Fruit fly (Drosophila melanogaster) whole organism, embryonic: ENCODE data around the gene mof.
A peak's percentile ranks its signal among the peaks of the same experiment; 100 is the strongest.

Source experiments
- Awh ChIP-seq: fragments of 200-800 bp; sonication (Bioruptor generic); IDR thresholded peaks from 2 replicates; pipeline ENCODE4, ENCODE4 v1.3.6; 2022; ENCODE audit warnings: missing biosample characterization, missing genetic modification characterization
- Bdp1 ChIP-seq: fragments of 200-800 bp; sonication (Bioruptor generic); optimal IDR thresholded peaks from 3 replicates; lab custom pipeline; 2016; ENCODE audit warnings: missing biosample characterization, missing genetic modification characterization
- BtbVII ChIP-seq: fragments of 200-800 bp; sonication (Bioruptor generic); optimal IDR thresholded peaks from 3 replicates; lab custom pipeline; 2017; ENCODE audit warnings: missing biosample characterization, mild to moderate bottlenecking, missing genetic modification characterization
- CG12391 ChIP-seq: fragments of 200-800 bp; sonication (Bioruptor generic); optimal IDR thresholded peaks from 3 replicates; lab custom pipeline; 2018; ENCODE audit warnings: missing biosample characterization, mild to moderate bottlenecking, missing genetic modification characterization, moderate library complexity
- CG12942 ChIP-seq: fragments of 200-800 bp; sonication (Bioruptor generic); optimal IDR thresholded peaks from 3 replicates; lab custom pipeline; 2016; ENCODE audit warnings: missing biosample characterization, missing genetic modification characterization
- CG13287 ChIP-seq: fragments of 200-800 bp; sonication (Bioruptor generic); IDR thresholded peaks from 2 replicates; pipeline ENCODE4 v1.3.6; 2022; ENCODE audit warnings: missing biosample characterization, missing genetic modification characterization; ENCODE audit not compliant: partially characterized antibody
- CG13424 ChIP-seq: fragments of 200-800 bp; sonication (Bioruptor generic); optimal IDR thresholded peaks from 2 replicates; lab custom pipeline; 2019; ENCODE audit warnings: missing biosample characterization, mild to moderate bottlenecking, missing genetic modification characterization, moderate library complexity
- CG13624 ChIP-seq: fragments of 200-800 bp; sonication (Bioruptor generic); optimal IDR thresholded peaks from 2 replicates; lab custom pipeline; 2016; ENCODE audit warnings: missing biosample characterization, missing genetic modification characterization
- CG14965 ChIP-seq: fragments of 200-800 bp; sonication (Bioruptor generic); optimal IDR thresholded peaks from 2 replicates; lab custom pipeline; 2016; ENCODE audit warnings: missing biosample characterization, missing genetic modification characterization, borderline replicate concordance
- CG18599 ChIP-seq: fragments of 200-800 bp; sonication (Bioruptor generic); optimal IDR thresholded peaks from 3 replicates; lab custom pipeline; 2017; ENCODE audit warnings: missing biosample characterization, missing genetic modification characterization, mild to moderate bottlenecking, moderate library complexity, missing genetic modification reagents
- CG18764 ChIP-seq: fragments of 200-800 bp; sonication (Bioruptor generic); optimal IDR thresholded peaks from 3 replicates; lab custom pipeline; 2016; ENCODE audit warnings: missing biosample characterization, missing genetic modification characterization
- CG32767 ChIP-seq: fragments of 200-800 bp; sonication (Bioruptor generic); IDR thresholded peaks from 2 replicates; pipeline ENCODE4 v1.3.6; 2022; ENCODE audit warnings: missing biosample characterization, missing genetic modification characterization
- CG43689 ChIP-seq: fragments of 200-800 bp; sonication (Bioruptor generic); IDR thresholded peaks from 2 replicates; pipeline ENCODE4 v1.3.6; 2022; ENCODE audit warnings: missing biosample characterization, missing genetic modification characterization
- CG6683 ChIP-seq: fragments of 200-800 bp; sonication (Bioruptor generic); optimal IDR thresholded peaks from 2 replicates; lab custom pipeline; 2017; ENCODE audit warnings: missing biosample characterization, mild to moderate bottlenecking, missing genetic modification characterization, missing genetic modification reagents
- CG7357 ChIP-seq: fragments of 200-800 bp; sonication (Bioruptor generic); IDR thresholded peaks from 3 replicates; pipeline ENCODE4 v1.3.6; 2022; ENCODE audit warnings: missing biosample characterization, missing genetic modification characterization
- CG7839 ChIP-seq: fragments of 200-800 bp; sonication (Bioruptor generic); optimal IDR thresholded peaks from 3 replicates; lab custom pipeline; 2018; ENCODE audit warnings: missing biosample characterization, mild to moderate bottlenecking, missing genetic modification characterization, moderate library complexity
- CG8281 ChIP-seq: fragments of 200-800 bp; sonication (Bioruptor generic); optimal IDR thresholded peaks from 2 replicates; lab custom pipeline; 2018; ENCODE audit warnings: missing biosample characterization, mild to moderate bottlenecking, missing genetic modification characterization, moderate library complexity
- CG8290 ChIP-seq, 3 experiments: fragments of 200-800 bp; sonication (Bioruptor generic); optimal IDR thresholded peaks; 2 replicates each; lab custom pipeline; 2016 to 2019; ENCODE audit warnings: missing biosample characterization in 3 of 3, missing genetic modification characterization in 3 of 3, mild to moderate bottlenecking in 2 of 3, moderate library complexity in 1 of 3
- CG8388 ChIP-seq: fragments of 200-800 bp; sonication (Bioruptor generic); optimal IDR thresholded peaks from 2 replicates; lab custom pipeline; 2019; ENCODE audit warnings: missing biosample characterization, mild to moderate bottlenecking, missing genetic modification characterization, moderate library complexity
- CG8478 ChIP-seq: fragments of >200 bp; optimal IDR thresholded peaks from 2 replicates; lab custom pipeline; 2018
- CG9215 ChIP-seq: fragments of 200-800 bp; sonication (Bioruptor generic); IDR thresholded peaks from 2 replicates; pipeline ENCODE4 v1.3.6; 2022; ENCODE audit warnings: missing biosample characterization, missing genetic modification characterization
- Dad ChIP-seq: fragments of 200-800 bp; sonication (Bioruptor generic); optimal IDR thresholded peaks from 3 replicates; lab custom pipeline; 2016; ENCODE audit warnings: missing biosample characterization, missing genetic modification characterization
- Dip2 ChIP-seq: fragments of 200-800 bp; sonication (Bioruptor generic); IDR thresholded peaks from 2 replicates; pipeline ENCODE4 v1.3.6; 2022; ENCODE audit warnings: missing biosample characterization, missing genetic modification characterization
- Doc3 ChIP-seq: fragments of 200-800 bp; sonication (Bioruptor generic); IDR thresholded peaks from 3 replicates; pipeline ENCODE4 v1.3.6; 2022; ENCODE audit warnings: missing biosample characterization, missing genetic modification characterization; ENCODE audit not compliant: partially characterized antibody
- Drgx ChIP-seq: fragments of 200-800 bp; sonication (Bioruptor generic); IDR thresholded peaks from 2 replicates; pipeline ENCODE4 v1.3.6; 2022; ENCODE audit warnings: missing biosample characterization, missing genetic modification characterization
- E2f1 ChIP-seq: fragments of 200-800 bp; sonication (Bioruptor generic); IDR thresholded peaks from 2 replicates; pipeline ENCODE4 v1.3.6; 2022; ENCODE audit warnings: missing biosample characterization, missing genetic modification characterization
- Fer1 ChIP-seq: fragments of 200-800 bp; sonication (Bioruptor generic); optimal IDR thresholded peaks from 2 replicates; lab custom pipeline; 2017; ENCODE audit warnings: missing biosample characterization, mild to moderate bottlenecking, missing genetic modification characterization
- Fer2 ChIP-seq: fragments of 200-800 bp; sonication (Bioruptor generic); optimal IDR thresholded peaks from 2 replicates; lab custom pipeline; 2018; ENCODE audit warnings: missing biosample characterization, mild to moderate bottlenecking, missing genetic modification characterization, moderate library complexity
- Hmr ChIP-seq: fragments of 200-800 bp; sonication (Bioruptor generic); optimal IDR thresholded peaks from 3 replicates; lab custom pipeline; 2017; ENCODE audit warnings: mild to moderate bottlenecking, missing biosample characterization, missing genetic modification reagents, missing genetic modification characterization
- Hmx ChIP-seq: fragments of 200-800 bp; sonication (Bioruptor generic); optimal IDR thresholded peaks from 2 replicates; lab custom pipeline; 2016; ENCODE audit warnings: missing biosample characterization, missing genetic modification characterization
- Optix ChIP-seq: fragments of 200-800 bp; sonication (Bioruptor generic); IDR thresholded peaks from 3 replicates; pipeline ENCODE4 v1.3.6; 2022; ENCODE audit warnings: missing biosample characterization, missing genetic modification characterization
- Rx ChIP-seq: fragments of 200-800 bp; sonication (Bioruptor generic); IDR thresholded peaks from 2 replicates; pipeline ENCODE4 v1.3.6; 2022; ENCODE audit warnings: missing biosample characterization, missing genetic modification characterization
- Scr ChIP-seq: fragments of 200-800 bp; sonication (Bioruptor generic); IDR thresholded peaks from 2 replicates; pipeline ENCODE4 v1.3.6; 2022; ENCODE audit warnings: missing biosample characterization, missing genetic modification characterization; ENCODE audit not compliant: partially characterized antibody
- Tbp ChIP-seq: fragments of >200 bp; optimal IDR thresholded peaks from 2 replicates; lab custom pipeline; 2018; ENCODE audit warnings: missing biosample characterization, missing genetic modification characterization
- Trl ChIP-seq, 3 experiments: fragments of >200 bp in 2 of 3; fragments of 200-800 bp in 1 of 3; sonication (Bioruptor generic) in 1 of 3; optimal IDR thresholded peaks; 2 replicates in 1 of 3; 3 replicates in 2 of 3; lab custom pipeline; 2016 to 2017; ENCODE audit warnings: missing biosample characterization in 1 of 3, missing genetic modification characterization in 1 of 3
- ab ChIP-seq: fragments of 200-800 bp; sonication (Bioruptor generic); optimal IDR thresholded peaks from 2 replicates; lab custom pipeline; 2016; ENCODE audit warnings: missing biosample characterization, missing genetic modification characterization
- aop ChIP-seq: fragments of 200-800 bp; sonication (Bioruptor generic); IDR thresholded peaks from 2 replicates; pipeline ENCODE4 v1.3.6; 2022; ENCODE audit warnings: missing biosample characterization, missing genetic modification characterization
- ap ChIP-seq: fragments of 200-800 bp; sonication (Bioruptor generic); IDR thresholded peaks from 2 replicates; pipeline ENCODE4 v1.3.6; 2022; ENCODE audit warnings: missing biosample characterization, missing genetic modification characterization
- cad ChIP-seq: fragments of >200 bp; optimal IDR thresholded peaks from 2 replicates; lab custom pipeline; 2017; ENCODE audit warnings: missing biosample characterization, missing genetic modification characterization
- chinmo ChIP-seq: fragments of 200-800 bp; sonication (Bioruptor generic); IDR thresholded peaks from 4 replicates; pipeline ENCODE4 v1.3.6; 2022; ENCODE audit warnings: missing biosample characterization, missing genetic modification characterization; ENCODE audit not compliant: partially characterized antibody
- chn ChIP-seq: fragments of 200-800 bp; sonication (Bioruptor generic); optimal IDR thresholded peaks from 2 replicates; lab custom pipeline; 2016; ENCODE audit warnings: missing biosample characterization, missing genetic modification characterization
- ewg ChIP-seq: fragments of 200-800 bp; sonication (Bioruptor generic); optimal IDR thresholded peaks from 3 replicates; lab custom pipeline; 2017; ENCODE audit warnings: mild to moderate bottlenecking, missing biosample characterization, missing genetic modification reagents, missing genetic modification characterization
- gcm ChIP-seq: fragments of 200-800 bp; sonication (Bioruptor generic); optimal IDR thresholded peaks from 2 replicates; lab custom pipeline; 2019; ENCODE audit warnings: missing biosample characterization, mild to moderate bottlenecking, missing genetic modification characterization, moderate library complexity
- insv ChIP-seq, 2 experiments: fragments of 200-800 bp; sonication (Bioruptor generic); optimal IDR thresholded peaks; 3 replicates each; lab custom pipeline; 2016 to 2018; ENCODE audit warnings: missing biosample characterization in 2 of 2, missing genetic modification characterization in 2 of 2
- jigr1 ChIP-seq: fragments of 200-800 bp; sonication (Bioruptor generic); IDR thresholded peaks from 3 replicates; pipeline ENCODE4 v1.3.6; 2022; ENCODE audit warnings: missing biosample characterization, missing genetic modification characterization
- phol ChIP-seq: fragments of 200-800 bp; sonication (Bioruptor generic); optimal IDR thresholded peaks from 3 replicates; lab custom pipeline; 2018; ENCODE audit warnings: missing biosample characterization, mild to moderate bottlenecking, missing genetic modification characterization, moderate library complexity
- tll ChIP-seq, 2 experiments: fragments of 200-800 bp in 1 of 2; fragments of >200 bp in 1 of 2; sonication (Bioruptor generic) in 1 of 2; optimal IDR thresholded peaks; 2 replicates each; lab custom pipeline; 2017 to 2019; ENCODE audit warnings: missing biosample characterization in 2 of 2, missing genetic modification characterization in 2 of 2, mild to moderate bottlenecking in 1 of 2, moderate library complexity in 1 of 2
- zfh1 ChIP-seq: fragments of 200-800 bp; sonication (Bioruptor generic); IDR thresholded peaks from 3 replicates; pipeline ENCODE4 v1.3.6; 2022; ENCODE audit warnings: missing biosample characterization, missing genetic modification characterization

mof gene

DNA sequence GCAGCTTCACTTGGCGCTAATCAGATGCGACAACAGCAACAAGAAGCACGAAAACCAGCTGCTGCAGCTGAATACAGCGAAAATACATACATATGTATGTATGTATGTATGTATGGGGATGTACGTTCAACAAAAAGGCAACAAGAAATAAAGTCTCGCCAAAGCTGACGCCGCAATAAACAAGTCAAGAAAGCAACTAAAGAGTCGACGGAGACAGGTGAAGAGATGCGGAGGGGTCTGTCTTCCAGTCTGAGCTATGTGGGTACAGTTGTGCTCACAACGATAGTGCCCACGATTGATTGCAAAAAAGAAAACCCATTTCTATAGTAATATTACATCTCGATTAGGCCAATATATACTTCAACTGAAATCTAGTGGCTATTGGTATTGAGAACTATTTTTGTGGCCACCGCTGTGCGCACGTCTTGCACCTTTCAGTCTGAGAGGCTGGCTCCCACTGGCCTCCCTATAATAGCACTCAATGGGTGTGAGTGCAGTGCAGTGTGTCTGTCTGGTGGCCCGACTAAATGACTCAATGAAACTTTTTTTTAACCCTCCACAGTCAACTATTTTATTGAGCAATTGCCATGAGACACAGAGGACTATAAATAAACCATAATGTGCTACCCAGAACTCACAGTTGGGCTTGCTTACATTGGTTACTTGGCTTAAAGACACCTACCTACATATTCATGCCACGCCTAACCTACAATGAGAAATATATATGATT is 19.3 kb upstream of the mof start (continued):
- peak; percentile 80 for TF ChIP-seq CG13624 (GFP tag; lab: Kevin White, UChicago)
- peak; percentile 82 for TF ChIP-seq CG18764 (GFP tag; lab: Kevin White, UChicago)
- peak; percentile 89 for TF ChIP-seq CG8388 (GFP tag; lab: Kevin White, UChicago)
- peak; percentile 87 for TF ChIP-seq CG18599 (GFP tag; lab: Kevin White, UChicago)
- TF ChIP-seq CG13424 (tag; lab: Kevin White, UChicago), result peak; percentile 82
- TF ChIP-seq CG8290 (GFP tag; optimal IDR thresholded peaks at IDR 0.05; lab: Kevin White, UChicago), result peak; percentile 78
- peak; percentile 56 to 93 for TF ChIP-seq CG8290 (tag; optimal IDR thresholded peaks at IDR 0.05; lab: Kevin White, UChicago)
- no peak for TF ChIP-seq chinmo (GFP tag; lab: Robert Waterston, UW)
- TF ChIP-seq zfh1, result peak; percentile 96
- peak; percentile 95 for TF ChIP-seq Optix
- peak; percentile 45; the same call in 1 of the 2 replicates for TF ChIP-seq CG43689
- peak; percentile 88 for TF ChIP-seq ewg
- TF ChIP-seq Dad (GFP tag; lab: Kevin White, UChicago), result peak; percentile 78
- peak; percentile 92 for TF ChIP-seq Rx (GFP tag; lab: Robert Waterston, UW)
- TF ChIP-seq ab (GFP tag; lab: Kevin White, UChicago), result peak; percentile 71
- peak; percentile 82 for TF ChIP-seq BtbVII (GFP tag; lab: Kevin White, UChicago)
- no peak for TF ChIP-seq Tbp (GFP tag; lab: Kevin White, UChicago)
- TF ChIP-seq CG9215 (GFP tag; lab: Robert Waterston, UW), result peak; percentile 67
- peak; percentile 88 for TF ChIP-seq CG12391 (tag; lab: Kevin White, UChicago)
- TF ChIP-seq Scr (GFP tag; lab: Robert Waterston, UW), result no peak
- TF ChIP-seq ap, result peak; percentile 94
- peak; percentile 81; the same call in 1 of the 2 replicates for TF ChIP-seq aop (GFP tag; lab: Robert Waterston, UW)
- peak; percentile 84 for TF ChIP-seq CG32767
- no peak for TF ChIP-seq CG13287
- TF ChIP-seq Hmr (GFP tag; lab: Kevin White, UChicago), result peak; percentile 82
- TF ChIP-seq CG14965 (GFP tag; lab: Kevin White, UChicago), result peak; percentile 75
- no peak for TF ChIP-seq insv (GFP tag; optimal IDR thresholded peaks at IDR 0.05; lab: Kevin White, UChicago)
- TF ChIP-seq Fer1 (GFP tag; lab: Kevin White, UChicago), result peak; percentile 84
- no peak for TF ChIP-seq cad
- peak; percentile 79 for TF ChIP-seq gcm (GFP tag; lab: Kevin White, UChicago)
- TF ChIP-seq Fer2 (tag; lab: Kevin White, UChicago), result peak; percentile 41
- TF ChIP-seq Dip2 (GFP tag; lab: Robert Waterston, UW), result no peak; the same call in 1 of the 2 replicates
- peak; percentile 67 for TF ChIP-seq Bdp1
- no peak for TF ChIP-seq Trl (optimal IDR thresholded peaks at IDR 0.05; lab: Kevin White, UChicago)
- TF ChIP-seq Trl (GFP tag; optimal IDR thresholded peaks at IDR 0.05; lab: Kevin White, UChicago), result peak; percentile 84
- peak; percentile 78 for TF ChIP-seq CG7357 (GFP tag; lab: Robert Waterston, UW)
- TF ChIP-seq jigr1, result peak; percentile 86
- TF ChIP-seq chn, result peak; percentile 88
- peak; percentile 50 for TF ChIP-seq CG8281 (tag; lab: Kevin White, UChicago)
- peak; percentile 92 for TF ChIP-seq CG7839 (tag; lab: Kevin White, UChicago)
- TF ChIP-seq CG8478 (lab: Kevin White, UChicago), result no peak
- peak; percentile 82 for TF ChIP-seq CG12942 (GFP tag; lab: Kevin White, UChicago)
- peak; percentile 90 for TF ChIP-seq phol (tag; lab: Kevin White, UChicago)
- TF ChIP-seq Doc3 (GFP tag; lab: Robert Waterston, UW), result no peak
- peak; percentile 99 for TF ChIP-seq Drgx (GFP tag; lab: Robert Waterston, UW)
- TF ChIP-seq E2f1 (GFP tag; lab: Robert Waterston, UW), result peak; percentile 90
- no peak for TF ChIP-seq Hmx
- peak; percentile 92 for TF ChIP-seq Awh (GFP tag; lab: Robert Waterston, UW)
- TF ChIP-seq CG6683, result peak; percentile 57
- TF ChIP-seq tll (GFP tag; optimal IDR thresholded peaks at IDR 0.05; lab: Kevin White, UChicago), result no peak
